Fruit fly (Drosophila melanogaster) whole organism, embryonic: Measurements from ENCODE around the gene CG12147.

Experiments
- Atf-2 ChIP-seq: fragments of 200-800 bp; sonication (Bioruptor generic); optimal IDR thresholded peaks from 2 replicates; lab custom pipeline; 2016; ENCODE audit warnings: missing biosample characterization, missing genetic modification characterization
- Bgb ChIP-seq: fragments of 200-800 bp; sonication (Bioruptor generic); IDR thresholded peaks from 2 replicates; pipeline ENCODE4 v1.3.6; 2022; ENCODE audit warnings: missing biosample characterization, missing genetic modification characterization; ENCODE audit not compliant: partially characterized antibody
- BtbVII ChIP-seq: fragments of 200-800 bp; sonication (Bioruptor generic); optimal IDR thresholded peaks from 3 replicates; lab custom pipeline; 2017; ENCODE audit warnings: missing biosample characterization, mild to moderate bottlenecking, missing genetic modification characterization
- CG10267 ChIP-seq: fragments of 200-800 bp; sonication (Bioruptor generic); optimal IDR thresholded peaks from 2 replicates; lab custom pipeline; 2018; ENCODE audit warnings: missing biosample characterization, mild to moderate bottlenecking, missing genetic modification characterization, moderate library complexity
- CG12071 ChIP-seq: fragments of 200-800 bp; sonication (Bioruptor generic); optimal IDR thresholded peaks from 3 replicates; lab custom pipeline; 2018; ENCODE audit warnings: missing biosample characterization, mild to moderate bottlenecking, missing genetic modification characterization
- CG13296 ChIP-seq: fragments of 200-800 bp; sonication (Bioruptor generic); optimal IDR thresholded peaks from 3 replicates; lab custom pipeline; 2018; ENCODE audit warnings: missing biosample characterization, mild to moderate bottlenecking, missing genetic modification characterization
- CG14667 ChIP-seq: fragments of 200-800 bp; sonication (Bioruptor generic); IDR thresholded peaks from 2 replicates; pipeline ENCODE4 v1.3.6; 2022; ENCODE audit warnings: missing biosample characterization, missing genetic modification characterization
- CG15514 ChIP-seq: fragments of 200-800 bp; sonication (Bioruptor generic); optimal IDR thresholded peaks from 3 replicates; lab custom pipeline; 2017; ENCODE audit warnings: missing biosample characterization, missing genetic modification characterization, mild to moderate bottlenecking, moderate library complexity, missing genetic modification reagents
- CG17361 ChIP-seq: fragments of 200-800 bp; sonication (Bioruptor generic); IDR thresholded peaks from 3 replicates; pipeline ENCODE4 v1.3.6; 2022; ENCODE audit warnings: missing biosample characterization, missing genetic modification characterization
- CG17612 ChIP-seq: fragments of 200-800 bp; sonication (Bioruptor generic); IDR thresholded peaks from 2 replicates; pipeline ENCODE4 v1.3.6; 2022; ENCODE audit warnings: missing biosample characterization, missing genetic modification characterization
- CG2875 ChIP-seq: fragments of 200-800 bp; sonication (Bioruptor generic); optimal IDR thresholded peaks from 2 replicates; lab custom pipeline; 2017; ENCODE audit warnings: missing biosample characterization, mild to moderate bottlenecking, missing genetic modification characterization, missing genetic modification reagents
- CG2889 ChIP-seq: fragments of 200-800 bp; sonication (Bioruptor generic); IDR thresholded peaks from 3 replicates; pipeline ENCODE4 v1.3.6; 2022; ENCODE audit warnings: missing biosample characterization, missing genetic modification characterization
- CG30403 ChIP-seq: fragments of 200-800 bp; sonication (Bioruptor generic); optimal IDR thresholded peaks from 3 replicates; lab custom pipeline; 2016; ENCODE audit warnings: missing biosample characterization, missing genetic modification characterization
- CG31388 ChIP-seq: fragments of 200-800 bp; sonication (Bioruptor generic); optimal IDR thresholded peaks from 2 replicates; lab custom pipeline; 2016; ENCODE audit warnings: missing biosample characterization, missing genetic modification characterization
- CG3163 ChIP-seq: fragments of 200-800 bp; sonication (Bioruptor generic); optimal IDR thresholded peaks from 3 replicates; lab custom pipeline; 2016; ENCODE audit warnings: missing biosample characterization, missing genetic modification characterization
- CG33213 ChIP-seq: fragments of 200-800 bp; sonication (Bioruptor generic); optimal IDR thresholded peaks from 3 replicates; lab custom pipeline; 2016; ENCODE audit warnings: missing biosample characterization, missing genetic modification characterization
- CG34376 ChIP-seq: fragments of 200-800 bp; sonication (Bioruptor generic); optimal IDR thresholded peaks from 2 replicates; lab custom pipeline; 2018; ENCODE audit warnings: missing biosample characterization, mild to moderate bottlenecking, missing genetic modification characterization
- CG5180 ChIP-seq: fragments of 200-800 bp; sonication (Bioruptor generic); optimal IDR thresholded peaks from 3 replicates; lab custom pipeline; 2017; ENCODE audit warnings: missing biosample characterization, missing genetic modification characterization, mild to moderate bottlenecking, moderate library complexity, missing genetic modification reagents
- CG5953 ChIP-seq: fragments of 200-800 bp; sonication (Bioruptor generic); IDR thresholded peaks from 2 replicates; pipeline ENCODE4 v1.3.6; 2022; ENCODE audit warnings: missing biosample characterization, missing genetic modification characterization
- CG8089 ChIP-seq: fragments of 200-800 bp; sonication (Bioruptor generic); optimal IDR thresholded peaks from 3 replicates; lab custom pipeline; 2016; ENCODE audit warnings: missing biosample characterization, missing genetic modification characterization
- CG8281 ChIP-seq: fragments of 200-800 bp; sonication (Bioruptor generic); optimal IDR thresholded peaks from 2 replicates; lab custom pipeline; 2018; ENCODE audit warnings: missing biosample characterization, mild to moderate bottlenecking, missing genetic modification characterization, moderate library complexity
- CG9797 ChIP-seq: fragments of 200-800 bp; sonication (Bioruptor generic); optimal IDR thresholded peaks from 3 replicates; lab custom pipeline; 2018; ENCODE audit warnings: missing biosample characterization, mild to moderate bottlenecking, missing genetic modification characterization
- Camta ChIP-seq: fragments of 200-800 bp; sonication (Bioruptor generic); optimal IDR thresholded peaks from 2 replicates; lab custom pipeline; 2016; ENCODE audit warnings: missing biosample characterization, missing genetic modification characterization
- Dip2 ChIP-seq: fragments of 200-800 bp; sonication (Bioruptor generic); IDR thresholded peaks from 2 replicates; pipeline ENCODE4 v1.3.6; 2022; ENCODE audit warnings: missing biosample characterization, missing genetic modification characterization
- Dip3 ChIP-seq: fragments of 200-800 bp; sonication (Bioruptor generic); optimal IDR thresholded peaks from 3 replicates; lab custom pipeline; 2016; ENCODE audit warnings: missing biosample characterization, missing genetic modification characterization
- Ets97D ChIP-seq: fragments of 200-800 bp; sonication (Bioruptor generic); optimal IDR thresholded peaks from 3 replicates; lab custom pipeline; 2016; ENCODE audit warnings: missing biosample characterization, missing genetic modification characterization
- Kr ChIP-seq: fragments of 200-800 bp; sonication (Bioruptor generic); optimal IDR thresholded peaks from 2 replicates; lab custom pipeline; 2017; ENCODE audit warnings: missing biosample characterization, mild to moderate bottlenecking, missing genetic modification characterization
- Max ChIP-seq: fragments of 200-800 bp; sonication (Bioruptor generic); optimal IDR thresholded peaks from 2 replicates; lab custom pipeline; 2016; ENCODE audit warnings: missing biosample characterization, mild to moderate bottlenecking, missing genetic modification characterization
- NC2β ChIP-seq: fragments of 200-800 bp; sonication (Bioruptor generic); optimal IDR thresholded peaks from 2 replicates; lab custom pipeline; 2016; ENCODE audit warnings: missing biosample characterization, missing genetic modification characterization
- Nf-YC ChIP-seq: fragments of 200-800 bp; optimal IDR thresholded peaks from 3 replicates; lab custom pipeline; 2019; ENCODE audit warnings: missing biosample characterization, mild to moderate bottlenecking, missing genetic modification characterization, moderate library complexity
- Taf1 ChIP-seq: fragments of 200-800 bp; sonication (Bioruptor generic); IDR thresholded peaks from 2 replicates; pipeline ENCODE4 v1.3.6; 2022; ENCODE audit warnings: missing biosample characterization, missing genetic modification characterization
- bbx ChIP-seq: fragments of 200-800 bp; sonication (Bioruptor generic); IDR thresholded peaks from 2 replicates; pipeline ENCODE4 v1.3.6; 2022; ENCODE audit warnings: missing biosample characterization, missing genetic modification characterization; ENCODE audit not compliant: partially characterized antibody
- cg ChIP-seq: fragments of 200-800 bp; sonication (Bioruptor generic); optimal IDR thresholded peaks from 3 replicates; lab custom pipeline; 2019; ENCODE audit warnings: missing biosample characterization, mild to moderate bottlenecking, missing genetic modification characterization, moderate library complexity
- danr ChIP-seq: fragments of 200-800 bp; sonication (Bioruptor generic); IDR thresholded peaks from 2 replicates; pipeline ENCODE4 v1.3.6; 2022; ENCODE audit warnings: missing biosample characterization, missing genetic modification characterization
- fd3F ChIP-seq: fragments of 200-800 bp; sonication (Bioruptor generic); optimal IDR thresholded peaks from 2 replicates; lab custom pipeline; 2018; ENCODE audit warnings: missing biosample characterization, mild to moderate bottlenecking, missing genetic modification characterization, moderate library complexity
- fd64A ChIP-seq: fragments of 200-800 bp; sonication (Bioruptor generic); optimal IDR thresholded peaks from 3 replicates; lab custom pipeline; 2018; ENCODE audit warnings: missing biosample characterization, mild to moderate bottlenecking, missing genetic modification characterization
- fd96Cb ChIP-seq: fragments of 200-800 bp; sonication (Bioruptor generic); optimal IDR thresholded peaks from 2 replicates; lab custom pipeline; 2018; ENCODE audit warnings: missing biosample characterization, mild to moderate bottlenecking, missing genetic modification characterization, moderate library complexity
- gcm2 ChIP-seq: fragments of 200-800 bp; sonication (Bioruptor generic); optimal IDR thresholded peaks from 2 replicates; lab custom pipeline; 2016; ENCODE audit warnings: missing biosample characterization, missing genetic modification characterization
- grn ChIP-seq: fragments of 200-800 bp; sonication (Bioruptor generic); optimal IDR thresholded peaks from 3 replicates; lab custom pipeline; 2017; ENCODE audit warnings: missing biosample characterization, missing genetic modification characterization
- hth ChIP-seq: fragments of >200 bp; optimal IDR thresholded peaks from 2 replicates; lab custom pipeline; 2017; ENCODE audit warnings: inconsistent platforms
- nerfin-1 ChIP-seq: fragments of 200-800 bp; sonication (Bioruptor generic); optimal IDR thresholded peaks from 3 replicates; lab custom pipeline; 2019; ENCODE audit warnings: missing biosample characterization, mild to moderate bottlenecking, missing genetic modification characterization, moderate library complexity
- nom ChIP-seq: fragments of 200-800 bp; sonication (Bioruptor generic); optimal IDR thresholded peaks from 2 replicates; lab custom pipeline; 2017; ENCODE audit warnings: missing biosample characterization, missing genetic modification characterization, mild to moderate bottlenecking, moderate library complexity, missing genetic modification reagents
- org-1 ChIP-seq: fragments of 200-800 bp; sonication (Bioruptor generic); optimal IDR thresholded peaks from 2 replicates; lab custom pipeline; 2017; ENCODE audit warnings: missing biosample characterization, missing genetic modification characterization
- pros ChIP-seq: fragments of 200-800 bp; sonication (Bioruptor generic); optimal IDR thresholded peaks from 3 replicates; lab custom pipeline; 2019; ENCODE audit warnings: missing biosample characterization, mild to moderate bottlenecking, missing genetic modification characterization, moderate library complexity
- salm ChIP-seq: fragments of 200-800 bp; sonication (Bioruptor generic); optimal IDR thresholded peaks from 2 replicates; lab custom pipeline; 2018; ENCODE audit warnings: missing biosample characterization, mild to moderate bottlenecking, missing genetic modification characterization
- so ChIP-seq: fragments of 200-800 bp; sonication (Bioruptor generic); IDR thresholded peaks from 3 replicates; pipeline ENCODE4 v1.3.6; 2022; ENCODE audit warnings: missing biosample characterization, missing genetic modification characterization
- stwl ChIP-seq: fragments of 200-800 bp; sonication (Bioruptor generic); optimal IDR thresholded peaks from 3 replicates; lab custom pipeline; 2018; ENCODE audit warnings: missing biosample characterization, mild to moderate bottlenecking, missing genetic modification characterization, moderate library complexity
- vnd ChIP-seq: fragments of 200-800 bp; sonication (Bioruptor generic); IDR thresholded peaks from 3 replicates; pipeline ENCODE4 v1.3.6; 2022; ENCODE audit warnings: missing biosample characterization, missing genetic modification characterization; ENCODE audit not compliant: partially characterized antibody
- wor ChIP-seq: fragments of 200-800 bp; sonication (Bioruptor generic); IDR thresholded peaks from 2 replicates; pipeline ENCODE4 v1.3.6; 2022; ENCODE audit warnings: missing biosample characterization, missing genetic modification characterization
- yki ChIP-seq: fragments of >200 bp; optimal IDR thresholded peaks from 3 replicates; lab custom pipeline; 2018

The CG12147 gene

DNA sequence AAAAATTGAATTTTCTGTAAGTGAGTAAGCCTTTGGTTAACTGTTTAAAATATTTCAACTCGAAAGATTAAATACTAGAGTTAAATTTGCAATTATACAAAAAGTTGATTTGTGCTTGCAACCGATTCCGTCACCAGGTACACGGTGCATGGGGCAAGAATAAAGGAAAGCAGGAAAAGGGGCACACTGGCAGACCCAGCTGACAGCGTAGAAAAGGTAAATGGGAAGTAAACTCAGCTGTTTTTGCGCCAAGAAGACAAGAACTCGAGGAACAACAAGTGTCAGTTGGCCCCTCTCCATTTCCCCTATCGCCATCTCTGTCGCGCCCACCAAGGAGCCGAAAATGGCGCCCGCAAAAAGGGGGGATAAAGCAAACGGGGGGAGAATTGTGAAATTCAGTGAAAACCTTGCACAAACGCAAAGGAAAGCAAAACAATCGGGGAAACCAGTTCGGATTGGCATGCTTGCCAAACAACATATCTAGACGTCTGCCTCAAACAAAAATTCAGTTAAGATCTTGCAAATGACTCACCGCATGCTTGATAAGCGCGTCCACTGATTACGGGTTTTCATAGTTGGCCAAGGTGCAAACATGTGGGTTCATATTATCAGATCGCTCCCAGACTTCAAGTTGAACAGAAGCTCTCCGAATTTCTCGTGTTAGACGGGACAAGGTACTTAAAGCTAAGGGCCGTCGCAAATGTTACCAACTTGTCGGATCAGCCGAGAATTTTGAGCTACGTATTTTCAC, 36.3 kb upstream of the CG12147 start (continued):
- TF ChIP-seq stwl (tag; lab: Kevin White, UChicago) (peak; percentile 83), nerfin-1 (tag; lab: Kevin White, UChicago) (no peak), CG2889 (GFP tag; lab: Robert Waterston, UW) (no peak), CG8089 (GFP tag; lab: Kevin White, UChicago) (no peak), salm (tag; lab: Kevin White, UChicago) (no peak), Dip3 (no peak), CG2875 (GFP tag; lab: Kevin White, UChicago) (no peak), Atf-2 (GFP tag; lab: Kevin White, UChicago) (no peak), hth (no peak), fd3F (no peak), Bgb (GFP tag; lab: Robert Waterston, UW) (no peak; the same call in 1 of the 2 replicates), Taf1 (GFP tag; lab: Robert Waterston, UW) (no peak), CG5180 (GFP tag; lab: Kevin White, UChicago) (no peak), BtbVII (GFP tag; lab: Kevin White, UChicago) (no peak), CG17361 (no peak; the same call in 2 of the 3 replicates), vnd (GFP tag; lab: Robert Waterston, UW) (no peak), CG33213 (GFP tag; lab: Kevin White, UChicago) (peak; percentile 29), CG10267 (tag; lab: Kevin White, UChicago) (peak; percentile 30), CG30403 (GFP tag; lab: Kevin White, UChicago) (no peak), CG13296 (GFP tag; lab: Kevin White, UChicago) (no peak), Nf-YC (tag; lab: Kevin White, UChicago) (peak; percentile 26), CG5953 (GFP tag; lab: Robert Waterston, UW) (no peak), CG8281 (no peak), CG15514 (GFP tag; lab: Kevin White, UChicago) (peak; percentile 63), CG12071 (GFP tag; lab: Kevin White, UChicago) (no peak), cg (GFP tag; lab: Kevin White, UChicago) (no peak), grn (GFP tag; lab: Kevin White, UChicago) (peak; percentile 78), CG31388 (GFP tag; lab: Kevin White, UChicago) (no peak), org-1 (GFP tag; lab: Kevin White, UChicago) (no peak), yki (lab: Kevin White, UChicago) (no peak), Kr (GFP tag; lab: Kevin White, UChicago) (no peak), Ets97D (GFP tag; lab: Kevin White, UChicago) (peak; percentile 47), pros (GFP tag; lab: Kevin White, UChicago) (peak; percentile 25), danr (GFP tag; lab: Robert Waterston, UW) (no peak), gcm2 (GFP tag; lab: Kevin White, UChicago) (no peak), Dip2 (GFP tag; lab: Robert Waterston, UW) (no peak), fd64A (GFP tag; lab: Kevin White, UChicago) (no peak), fd96Cb (tag; lab: Kevin White, UChicago) (no peak), CG17612 (GFP tag; lab: Robert Waterston, UW) (no peak), bbx (GFP tag; lab: Robert Waterston, UW) (peak; percentile 22; the same call in 1 of the 2 replicates), CG9797 (GFP tag; lab: Kevin White, UChicago) (peak; percentile 85), Max (no peak), nom (GFP tag; lab: Kevin White, UChicago) (peak; percentile 50), NC2β (GFP tag; lab: Kevin White, UChicago) (no peak), Camta (GFP tag; lab: Kevin White, UChicago) (no peak), CG14667 (GFP tag; lab: Robert Waterston, UW) (no peak), wor (GFP tag; lab: Robert Waterston, UW) (no peak), so (GFP tag; lab: Robert Waterston, UW) (no peak), CG34376 (GFP tag; lab: Kevin White, UChicago) (peak; percentile 58), CG3163 (GFP tag; lab: Kevin White, UChicago) (no peak)
